Worm (Caenorhabditis elegans): Measurements from ENCODE around the gene cup-4.

The cup-4 gene

ce11 chrIII:7872776-7873175 lies 6.5 kb downstream of the cup-4 start:
- TF ChIP-seq tbx-37 (GFP tag; conservative IDR thresholded peaks at IDR 0.05) (no peak), hmbx-1 (tag; optimal IDR thresholded peaks at IDR 0.05) (no peak), B0310.2 (tag; optimal IDR thresholded peaks at IDR 0.05) (no peak), sea-1 (GFP tag; conservative IDR thresholded peaks at IDR 0.05) (no peak), pes-1 (GFP tag; IDR thresholded peaks at IDR 0.05) (no peak), scrt-1 (GFP tag; IDR thresholded peaks at IDR 0.05) (no peak), ets-7 (tag; optimal IDR thresholded peaks at IDR 0.05) (no peak), F13C5.2 (tag; optimal IDR thresholded peaks at IDR 0.05) (no peak), hnd-1 (tag; optimal IDR thresholded peaks at IDR 0.05) (no peak), ceh-13 (GFP tag; optimal IDR thresholded peaks at IDR 0.05) (no peak), ama-1 (optimal IDR thresholded peaks at IDR 0.05) (no peak), tra-4 (tag; optimal IDR thresholded peaks at IDR 0.05) (no peak), aly-1 (tag; optimal IDR thresholded peaks at IDR 0.05) (no peak), ceh-36 (tag; optimal IDR thresholded peaks at IDR 0.05) (no peak), tbx-11 (GFP tag; IDR thresholded peaks at IDR 0.05) (no peak)

- TF ChIP-seq ceh-36 (tag; optimal IDR thresholded peaks at IDR 0.05) (no peak), F13C5.2 (tag; optimal IDR thresholded peaks at IDR 0.05) (no peak)
Observed at ce11 chrIII:7873481-7873880, 7.2 kb downstream of the cup-4 start, which contains the start of gene tyr-1. tyr-1 (plus strand) TSS chrIII:7873781.

DNA sequence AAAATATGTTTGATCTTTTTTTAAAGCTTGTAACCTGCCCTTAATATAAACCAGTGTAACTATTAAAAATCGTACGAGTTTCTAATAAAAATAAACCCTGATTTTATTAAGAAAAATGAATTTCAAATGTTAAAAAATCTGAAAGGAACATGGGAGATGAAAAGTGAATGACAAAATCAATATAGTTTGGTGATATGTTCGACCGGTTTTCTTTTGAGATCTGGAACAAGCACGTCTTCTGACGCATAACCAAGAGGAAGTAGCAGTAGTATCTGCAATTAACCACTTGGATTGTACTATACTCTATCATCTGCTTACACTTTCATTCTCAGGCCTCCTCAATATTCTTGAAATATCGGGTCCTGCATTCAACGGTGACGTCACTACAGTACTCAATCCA lies 10.8 kb downstream of the cup-4 start:
- TF ChIP-seq ama-1 (optimal IDR thresholded peaks at IDR 0.05): no peak
- TF ChIP-seq hmg-4 (GFP tag; optimal IDR thresholded peaks at IDR 0.05): no peak
- TF ChIP-seq ets-7 (tag; optimal IDR thresholded peaks at IDR 0.05): no peak
- no peak for TF ChIP-seq F13C5.2 (tag; optimal IDR thresholded peaks at IDR 0.05)
- no peak for TF ChIP-seq B0310.2 (tag; optimal IDR thresholded peaks at IDR 0.05)
- TF ChIP-seq sea-1 (GFP tag; conservative IDR thresholded peaks at IDR 0.05): no peak
- no peak for TF ChIP-seq ceh-13 (GFP tag; optimal IDR thresholded peaks at IDR 0.05)
- TF ChIP-seq ceh-36 (tag; optimal IDR thresholded peaks at IDR 0.05): no peak
- no peak for TF ChIP-seq flt-1 (GFP tag; IDR thresholded peaks at IDR 0.05)
- no peak for TF ChIP-seq hmbx-1 (tag; optimal IDR thresholded peaks at IDR 0.05)
- TF ChIP-seq hnd-1 (tag; optimal IDR thresholded peaks at IDR 0.05): no peak
- no peak for TF ChIP-seq tbx-37 (GFP tag; conservative IDR thresholded peaks at IDR 0.05)
- no peak for TF ChIP-seq tra-4 (tag; optimal IDR thresholded peaks at IDR 0.05)
- TF ChIP-seq aly-1 (tag; optimal IDR thresholded peaks at IDR 0.05): no peak

DNA sequence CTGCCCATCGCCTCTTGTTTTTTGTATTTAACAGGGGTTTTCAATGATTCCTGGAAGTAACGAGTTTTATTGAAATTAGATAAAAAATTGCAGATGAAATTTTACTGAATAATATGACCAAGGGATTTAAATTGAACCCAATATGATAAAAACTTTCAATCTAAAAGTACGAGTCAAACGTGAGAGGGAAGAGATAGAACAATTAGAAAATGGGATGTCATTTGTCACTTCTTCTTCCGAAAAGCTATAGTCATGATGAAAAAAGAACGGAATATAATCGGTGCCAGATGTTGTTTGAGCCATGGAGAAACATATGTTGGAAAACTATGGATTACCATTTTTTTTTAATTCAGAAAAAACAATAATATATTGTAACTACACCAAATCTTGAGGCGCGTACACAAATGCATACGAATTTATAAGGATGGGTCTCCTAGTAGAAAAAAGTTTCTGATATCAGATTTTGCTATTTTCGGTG lies 12.6 kb downstream of the cup-4 start, which contains the start of gene sup-18:
Gene sup-18, minus strand, starts transcription at position 51 of the 478 bp plus-strand sequence.
- TF ChIP-seq tra-4 (tag; optimal IDR thresholded peaks at IDR 0.05) (no peak), tbx-37 (GFP tag; conservative IDR thresholded peaks at IDR 0.05) (no peak), hmbx-1 (tag; optimal IDR thresholded peaks at IDR 0.05) (no peak), hmg-4 (GFP tag; optimal IDR thresholded peaks at IDR 0.05) (no peak), sea-1 (GFP tag; conservative IDR thresholded peaks at IDR 0.05) (no peak), tbx-11 (GFP tag; IDR thresholded peaks at IDR 0.05) (no peak), flt-1 (GFP tag; IDR thresholded peaks at IDR 0.05) (no peak), hnd-1 (tag; optimal IDR thresholded peaks at IDR 0.05) (no peak), ceh-13 (GFP tag; optimal IDR thresholded peaks at IDR 0.05) (no peak), F13C5.2 (tag; optimal IDR thresholded peaks at IDR 0.05) (no peak), ceh-36 (tag; optimal IDR thresholded peaks at IDR 0.05) (no peak), aly-1 (tag; optimal IDR thresholded peaks at IDR 0.05) (no peak), ets-7 (tag; optimal IDR thresholded peaks at IDR 0.05) (no peak), scrt-1 (GFP tag; IDR thresholded peaks at IDR 0.05) (no peak), pes-1 (GFP tag; IDR thresholded peaks at IDR 0.05) (no peak), B0310.2 (tag; optimal IDR thresholded peaks at IDR 0.05) (no peak)

DNA sequence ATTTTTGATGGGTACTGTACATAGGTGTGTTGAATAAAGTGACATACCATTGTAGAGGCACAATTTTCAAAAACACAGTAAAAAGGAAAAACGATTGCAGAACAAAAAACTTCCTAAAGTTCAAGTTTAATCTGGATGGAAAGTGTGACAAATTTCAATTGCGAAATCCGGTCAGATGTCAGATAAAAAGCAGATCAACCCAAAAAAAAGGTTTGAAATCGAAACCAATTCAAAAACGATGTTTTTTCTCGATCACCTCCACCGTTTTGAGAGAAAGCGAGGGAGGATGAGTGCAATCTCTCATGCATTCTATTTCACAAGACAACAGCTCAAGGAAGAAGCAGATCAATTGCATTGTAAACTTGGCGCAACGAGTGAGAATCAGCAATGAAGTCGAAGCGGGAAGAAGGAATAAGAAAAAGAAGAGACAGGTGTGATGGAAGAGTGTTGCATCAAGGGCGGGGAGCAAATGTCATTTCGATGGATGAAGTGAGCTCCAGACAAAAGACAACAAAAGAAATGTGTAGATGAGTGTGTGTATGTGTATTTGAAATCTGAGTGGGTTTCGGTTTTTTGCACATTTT lies 13.9 kb downstream of the cup-4 start:
- TF ChIP-seq hnd-1 (tag; optimal IDR thresholded peaks at IDR 0.05): no peak
- no peak for TF ChIP-seq tra-4 (tag; optimal IDR thresholded peaks at IDR 0.05)
- TF ChIP-seq ceh-36 (tag; optimal IDR thresholded peaks at IDR 0.05): no peak
- TF ChIP-seq ceh-13 (GFP tag; optimal IDR thresholded peaks at IDR 0.05): no peak
- TF ChIP-seq F13C5.2 (tag; optimal IDR thresholded peaks at IDR 0.05): no peak
- TF ChIP-seq hmbx-1 (tag; optimal IDR thresholded peaks at IDR 0.05): no peak
- TF ChIP-seq pes-1 (GFP tag; IDR thresholded peaks at IDR 0.05): no peak
- TF ChIP-seq flt-1 (GFP tag; IDR thresholded peaks at IDR 0.05): no peak
- TF ChIP-seq ets-7 (tag; optimal IDR thresholded peaks at IDR 0.05): no peak

- TF ChIP-seq tra-4 (tag; optimal IDR thresholded peaks at IDR 0.05) (no peak), pes-1 (GFP tag; IDR thresholded peaks at IDR 0.05) (no peak), flt-1 (GFP tag; IDR thresholded peaks at IDR 0.05) (no peak), ets-7 (tag; optimal IDR thresholded peaks at IDR 0.05) (no peak), scrt-1 (GFP tag; IDR thresholded peaks at IDR 0.05) (no peak), hmbx-1 (tag; optimal IDR thresholded peaks at IDR 0.05) (no peak), ama-1 (optimal IDR thresholded peaks at IDR 0.05) (no peak), sea-1 (GFP tag; conservative IDR thresholded peaks at IDR 0.05) (no peak), ceh-13 (GFP tag; optimal IDR thresholded peaks at IDR 0.05) (no peak), aly-1 (tag; optimal IDR thresholded peaks at IDR 0.05) (no peak), tbx-37 (GFP tag; conservative IDR thresholded peaks at IDR 0.05) (no peak), hmg-4 (GFP tag; optimal IDR thresholded peaks at IDR 0.05) (no peak), tbx-11 (GFP tag; IDR thresholded peaks at IDR 0.05) (no peak), hnd-1 (tag; optimal IDR thresholded peaks at IDR 0.05) (no peak)
Observed at ce11 chrIII:7882900-7883299, 16.6 kb downstream of the cup-4 start, which contains the start of gene ZK688.9. ZK688.9 (minus strand) TSS chrIII:7883000.

DNA sequence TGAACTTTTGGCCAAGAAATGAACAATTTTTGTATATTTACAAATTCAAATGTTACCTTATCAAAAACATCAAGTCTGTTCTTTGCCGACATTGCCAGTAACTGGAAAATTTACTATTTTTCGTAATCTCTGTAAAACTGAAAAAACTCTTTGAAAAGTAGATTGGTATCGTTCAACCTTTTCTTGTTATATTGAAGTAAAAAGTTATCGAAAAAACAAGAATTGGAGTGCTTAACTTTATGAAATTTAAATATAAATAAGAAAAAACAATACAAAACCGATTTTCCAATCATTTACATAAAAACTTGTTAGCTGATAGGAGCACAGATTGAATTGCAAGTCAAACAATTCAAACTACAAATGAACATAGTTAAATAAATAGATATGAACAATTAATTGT lies 18.6 kb downstream of the cup-4 start, which contains the start of gene ZK688.11:
Gene ZK688.11, minus strand, starts transcription at position 101 of the 400 bp plus-strand sequence.
- no peak for TF ChIP-seq hmbx-1 (tag; optimal IDR thresholded peaks at IDR 0.05)
- no peak for TF ChIP-seq sea-1 (GFP tag; conservative IDR thresholded peaks at IDR 0.05)
- TF ChIP-seq F13C5.2 (tag; optimal IDR thresholded peaks at IDR 0.05): no peak
